Worm (Caenorhabditis elegans) whole organism, young adult: ENCODE results near the gene mrps-2.

Experiments used
- B0019.2 ChIP-seq: fragments of 200-800 bp; sonication (Bioruptor generic); conservative IDR thresholded peaks from 2 replicates; pipeline ENCODE4 v1.3.6; 2022; ENCODE audit warnings: missing genetic modification reagents, missing genetic modification characterization, missing compliant biosample characterization
- C06A6.2 ChIP-seq: fragments of 200-800 bp; sonication (Bioruptor generic); conservative IDR thresholded peaks from 2 replicates; pipeline ENCODE4 v1.3.6; 2022; ENCODE audit warnings: missing genetic modification characterization, missing compliant biosample characterization
- F33H1.4 ChIP-seq: fragments of 200-800 bp; sonication (Bioruptor generic); IDR thresholded peaks from 2 replicates; pipeline ENCODE4 v1.3.6; 2022; ENCODE audit warnings: missing genetic modification reagents, missing genetic modification characterization, missing compliant biosample characterization
- F39B2.1 ChIP-seq: fragments of 200-800 bp; sonication (Bioruptor generic); IDR thresholded peaks from 2 replicates; pipeline ENCODE4 v1.3.6; 2022; ENCODE audit warnings: missing genetic modification reagents, missing genetic modification characterization, missing compliant biosample characterization
- F55B11.4 ChIP-seq: sonication (generic microtip); optimal IDR thresholded peaks from 2 replicates; lab custom pipeline; 2016; ENCODE audit warnings: missing compliant biosample characterization, missing genetic modification characterization, borderline replicate concordance; ENCODE audit not compliant: insufficient read depth
- T26A5.8 ChIP-seq: sonication (generic microtip); optimal IDR thresholded peaks from 2 replicates; lab custom pipeline; 2016; ENCODE audit warnings: missing genetic modification characterization, missing compliant biosample characterization
- Y79H2A.3 ChIP-seq: fragments of 200-800 bp; sonication (Bioruptor generic); conservative IDR thresholded peaks from 2 replicates; pipeline ENCODE4 v1.3.6; 2022; ENCODE audit warnings: missing genetic modification reagents, missing genetic modification characterization, missing compliant biosample characterization
- aptf-2 ChIP-seq: fragments of 200-800 bp; sonication (Bioruptor generic); conservative IDR thresholded peaks from 2 replicates; pipeline ENCODE4 v1.3.6; 2022; ENCODE audit warnings: missing genetic modification reagents, missing genetic modification characterization, missing compliant biosample characterization
- attf-3 ChIP-seq: fragments of 200-800 bp; sonication (Bioruptor generic); conservative IDR thresholded peaks from 2 replicates; pipeline ENCODE4 v1.3.6; 2022; ENCODE audit warnings: missing genetic modification reagents, missing genetic modification characterization, missing compliant biosample characterization
- attf-5 ChIP-seq: fragments of 200-800 bp; sonication (Bioruptor generic); optimal IDR thresholded peaks from 2 replicates; lab custom pipeline; 2018; ENCODE audit warnings: mild to moderate bottlenecking, missing genetic modification characterization, missing compliant biosample characterization
- attf-6 ChIP-seq: fragments of 200-800 bp; sonication (Bioruptor generic); IDR thresholded peaks from 2 replicates; pipeline ENCODE4 v1.3.6; 2022; ENCODE audit warnings: missing genetic modification reagents, missing genetic modification characterization, missing compliant biosample characterization
- bed-2 ChIP-seq: fragments of 200-800 bp; sonication (Bioruptor generic); IDR thresholded peaks from 2 replicates; pipeline ENCODE4 v1.3.6; 2022; ENCODE audit warnings: missing genetic modification reagents, missing genetic modification characterization, missing compliant biosample characterization
- dox-1 ChIP-seq: fragments of 200-800 bp; sonication (Bioruptor generic); IDR thresholded peaks from 2 replicates; pipeline ENCODE4 v1.3.6; 2022; ENCODE audit warnings: missing genetic modification reagents, missing genetic modification characterization, missing compliant biosample characterization
- dpl-1 ChIP-seq: fragments of 150-350 bp; optimal IDR thresholded peaks from 2 replicates; lab custom pipeline; 2014; ENCODE audit warnings: missing biosample characterization, missing genetic modification reagents, missing genetic modification characterization
- efl-1 ChIP-seq: fragments of 150-350 bp; optimal IDR thresholded peaks from 2 replicates; lab custom pipeline; 2014; ENCODE audit warnings: missing biosample characterization, missing genetic modification reagents, missing genetic modification characterization
- egrh-3 ChIP-seq: fragments of 200-800 bp; sonication (Bioruptor generic); IDR thresholded peaks from 2 replicates; pipeline ENCODE4 v1.3.6; 2022; ENCODE audit warnings: missing genetic modification reagents, missing genetic modification characterization, missing compliant biosample characterization
- ets-4 ChIP-seq: fragments of 200-800 bp; sonication (Bioruptor generic); optimal IDR thresholded peaks from 2 replicates; lab custom pipeline; 2018; ENCODE audit warnings: mild to moderate bottlenecking, missing genetic modification characterization, missing compliant biosample characterization
- fkh-3 ChIP-seq: sonication (generic microtip); optimal IDR thresholded peaks from 2 replicates; lab custom pipeline; 2016; ENCODE audit warnings: mild to moderate bottlenecking, missing genetic modification characterization, missing compliant biosample characterization
- hlh-26 ChIP-seq: fragments of 200-800 bp; sonication (Bioruptor generic); conservative IDR thresholded peaks from 2 replicates; pipeline ENCODE4 v1.3.6; 2022; ENCODE audit warnings: missing genetic modification reagents, missing genetic modification characterization, missing compliant biosample characterization
- hmg-1.2 ChIP-seq: fragments of 200-800 bp; sonication (Bioruptor generic); IDR thresholded peaks from 2 replicates; pipeline ENCODE4 v1.3.6; 2022; ENCODE audit warnings: missing genetic modification reagents, missing genetic modification characterization, missing compliant biosample characterization
- hmg-20 ChIP-seq: fragments of 200-800 bp; sonication (Bioruptor generic); IDR thresholded peaks from 2 replicates; pipeline ENCODE4 v1.3.6; 2022; ENCODE audit warnings: missing genetic modification reagents, missing genetic modification characterization, missing compliant biosample characterization
- lin-40 ChIP-seq: sonication (generic microtip); optimal IDR thresholded peaks from 2 replicates; lab custom pipeline; 2016; ENCODE audit warnings: missing genetic modification characterization, mild to moderate bottlenecking, missing compliant biosample characterization, missing genotype, missing genetic modification reagents
- madf-6 ChIP-seq: fragments of 200-800 bp; sonication (Bioruptor generic); IDR thresholded peaks from 2 replicates; pipeline ENCODE4 v1.3.6; 2022; ENCODE audit warnings: missing genetic modification reagents, missing genetic modification characterization, missing compliant biosample characterization
- mcd-1 ChIP-seq: fragments of 200-800 bp; sonication (Bioruptor generic); IDR thresholded peaks from 2 replicates; pipeline ENCODE4 v1.3.6; 2022; ENCODE audit warnings: missing genetic modification reagents, missing genetic modification characterization, missing compliant biosample characterization
- nhr-179 ChIP-seq: sonication (generic microtip); optimal IDR thresholded peaks from 2 replicates; lab custom pipeline; 2016; ENCODE audit warnings: mild to moderate bottlenecking, missing genetic modification characterization, missing compliant biosample characterization
- nhr-80 ChIP-seq: sonication (generic microtip); optimal IDR thresholded peaks from 2 replicates; lab custom pipeline; 2016; ENCODE audit warnings: missing genetic modification characterization, missing compliant biosample characterization
- pha-4 ChIP-seq: fragments of 150-350 bp; sonication (generic microtip); optimal IDR thresholded peaks from 2 replicates; lab custom pipeline; 2014; ENCODE audit warnings: missing biosample characterization, missing genetic modification reagents, missing genetic modification characterization
- snpc-4 ChIP-seq, 5 experiments: fragments of 150-350 bp in 1 of 5; sonication (generic microtip) in 4 of 5; optimal IDR thresholded peaks; 2 replicates each; lab custom pipeline; 2014 to 2018; ENCODE audit warnings: missing genetic modification characterization in 5 of 5, missing biosample characterization in 3 of 5, antibody characterized with exemption in 2 of 5, mild to moderate bottlenecking in 2 of 5, missing compliant biosample characterization in 2 of 5, missing genotype in 2 of 5, moderate library complexity in 2 of 5, missing genetic modification reagents in 1 of 5
- tbp1 ChIP-seq: fragments of 200-800 bp; sonication (Bioruptor generic); optimal IDR thresholded peaks from 2 replicates; lab custom pipeline; 2018; ENCODE audit warnings: mild to moderate bottlenecking, missing genetic modification characterization, missing compliant biosample characterization
- tbx-9 ChIP-seq: sonication (generic microtip); optimal IDR thresholded peaks from 2 replicates; lab custom pipeline; 2016; ENCODE audit warnings: borderline replicate concordance, missing genetic modification characterization, inconsistent platforms, missing compliant biosample characterization
- tlf-1 ChIP-seq: fragments of 200-800 bp; sonication (Bioruptor generic); optimal IDR thresholded peaks from 2 replicates; lab custom pipeline; 2018; ENCODE audit warnings: mild to moderate bottlenecking, missing genetic modification characterization, missing compliant biosample characterization
- unc-130 ChIP-seq: sonication (generic microtip); optimal IDR thresholded peaks from 2 replicates; lab custom pipeline; 2016; ENCODE audit warnings: missing genetic modification reagents, missing genetic modification characterization, missing compliant biosample characterization
- unc-62 ChIP-seq: fragments of 150-350 bp; optimal IDR thresholded peaks from 2 replicates; lab custom pipeline; 2014; ENCODE audit warnings: missing biosample characterization, missing genetic modification reagents, missing genetic modification characterization
- zfh-2 ChIP-seq: fragments of 200-800 bp; sonication (Bioruptor generic); conservative IDR thresholded peaks from 2 replicates; pipeline ENCODE4 v1.3.6; 2022; ENCODE audit warnings: missing genetic modification reagents, missing genetic modification characterization, missing compliant biosample characterization
- ztf-18 ChIP-seq: sonication (generic microtip); optimal IDR thresholded peaks from 2 replicates; lab custom pipeline; 2016; ENCODE audit warnings: missing genotype, mild to moderate bottlenecking, missing genetic modification characterization, missing compliant biosample characterization
- ztf-25 ChIP-seq: fragments of 200-800 bp; sonication (Bioruptor generic); IDR thresholded peaks from 2 replicates; pipeline ENCODE4 v1.3.6; 2022; ENCODE audit warnings: missing genetic modification reagents, missing genetic modification characterization, missing compliant biosample characterization

Gene mrps-2

ce11 chrV:8449241-8449640 lies 16.2 kb upstream of the mrps-2 start:
- TF ChIP-seq lin-40 (tag; lab: Kevin White, UChicago) (peak; percentile 46), F55B11.4 (no peak), snpc-4 (GFP tag; optimal IDR thresholded peaks at IDR 0.05; lab: Kevin White, UChicago) (no peak), snpc-4 (tag; optimal IDR thresholded peaks at IDR 0.05; lab: Kevin White, UChicago) (peak in 1 of 4 experiments; percentile 38), pha-4 (tag; lab: Kevin White, UChicago) (no peak)

DNA sequence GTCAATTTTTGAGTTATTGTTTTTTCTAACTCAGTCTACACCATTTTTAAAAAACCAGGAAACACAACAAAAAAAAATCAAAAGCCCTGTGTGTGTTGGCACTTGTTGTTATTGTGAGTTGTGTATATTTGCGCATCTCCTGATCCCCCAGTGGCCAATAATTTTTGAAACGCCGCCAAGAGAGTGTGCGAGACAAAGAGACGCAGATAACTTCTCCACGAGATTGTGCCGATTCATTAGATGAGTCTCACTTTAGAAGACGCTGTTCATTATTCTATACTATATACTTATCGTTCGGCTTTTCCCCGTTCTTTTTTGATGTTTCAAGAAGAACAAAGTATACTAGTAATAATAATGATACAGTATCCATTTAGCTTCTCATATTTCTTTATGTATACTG lies 14.8 kb upstream of the mrps-2 start:
- TF ChIP-seq egrh-3 (GFP tag; lab: Robert Waterston, UW) = no peak
- TF ChIP-seq hlh-26 (GFP tag; lab: Robert Waterston, UW) = no peak
- TF ChIP-seq unc-62 (GFP tag; lab: Kevin White, UChicago) = no peak
- no peak for TF ChIP-seq unc-130
- no peak for TF ChIP-seq F39B2.1 (GFP tag; lab: Robert Waterston, UW)
- no peak for TF ChIP-seq bed-2 (GFP tag; lab: Robert Waterston, UW)
- peak; percentile 53; the same call in 1 of the 2 replicates for TF ChIP-seq hmg-1.2
- no peak for TF ChIP-seq zfh-2 (GFP tag; lab: Robert Waterston, UW)
- no peak for TF ChIP-seq dpl-1
- TF ChIP-seq, all 124 proteins: peak for 1

DNA sequence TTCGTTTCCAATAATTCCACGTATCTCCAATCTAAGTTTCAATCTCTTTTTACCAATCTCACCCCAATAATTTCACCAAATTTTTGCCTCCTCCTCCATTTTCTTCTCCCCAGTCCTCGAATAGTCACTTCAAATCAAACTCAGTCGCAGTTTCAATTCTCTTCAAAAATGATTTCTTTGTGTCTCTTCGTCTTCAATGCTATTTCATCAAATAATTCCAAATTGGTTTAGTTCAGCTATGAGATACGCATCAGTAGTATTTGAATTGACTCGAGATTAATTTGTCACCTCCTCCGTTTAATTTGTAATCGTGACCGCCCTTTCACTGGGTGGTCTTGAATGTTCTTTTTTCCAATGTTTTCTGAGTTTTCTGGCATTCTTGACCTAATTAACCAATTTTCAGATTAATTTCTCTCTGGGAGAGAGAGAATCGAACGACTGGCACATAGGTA lies 10.5 kb upstream of the mrps-2 start, which contains the start of gene T23B12.11:
T23B12.11 (plus strand) TSS at position 402 of the 452 bp plus-strand sequence.
- TF ChIP-seq attf-5 (GFP tag; lab: Kevin White, UChicago) (no peak), B0019.2 (GFP tag; lab: Robert Waterston, UW) (no peak), T26A5.8 (tag; lab: Kevin White, UChicago) (no peak), fkh-3 (tag; lab: Kevin White, UChicago) (no peak), F33H1.4 (GFP tag; lab: Robert Waterston, UW) (no peak), ztf-18 (tag; lab: Kevin White, UChicago) (no peak), C06A6.2 (GFP tag; lab: Robert Waterston, UW) (no peak), Y79H2A.3 (GFP tag; lab: Robert Waterston, UW) (no peak), aptf-2 (GFP tag; lab: Robert Waterston, UW) (no peak), attf-6 (GFP tag; lab: Robert Waterston, UW) (no peak), efl-1 (GFP tag; lab: Kevin White, UChicago) (no peak)

DNA sequence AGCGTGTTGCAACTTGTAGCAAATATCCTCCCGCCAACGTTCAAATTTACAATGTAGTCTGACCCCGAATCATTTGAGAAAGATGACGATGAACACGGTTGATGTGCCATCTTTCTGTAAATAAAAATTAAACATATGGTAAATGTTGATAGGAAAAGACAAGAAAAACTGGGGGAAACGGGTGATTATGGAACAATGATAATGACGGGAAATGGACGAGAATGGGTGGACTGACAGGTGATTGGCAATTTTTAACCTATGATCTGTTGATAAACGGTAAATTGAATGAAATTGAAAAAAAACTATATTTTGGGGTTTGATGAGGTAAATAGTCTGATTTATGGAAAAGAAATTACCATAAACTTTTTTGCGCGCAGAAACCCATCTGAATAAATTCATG lies 5.2 kb upstream of the mrps-2 start, which contains the start of gene T23B12.6:
T23B12.6 (minus strand) TSS at position 114 of the 400 bp plus-strand sequence.
- TF ChIP-seq tlf-1 (GFP tag; lab: Kevin White, UChicago) (no peak), ets-4 (peak; percentile 5), tbp1 (peak; percentile 4), hmg-20 (GFP tag; lab: Robert Waterston, UW) (no peak), nhr-80 (tag; lab: Kevin White, UChicago) (peak; percentile 83), madf-6 (GFP tag; lab: Robert Waterston, UW) (0 out of 2 replicates have a peak, but pooled peaks have one; percentile 5), dox-1 (peak; percentile 5; the same call in 1 of the 2 replicates), tbx-9 (tag; lab: Kevin White, UChicago) (no peak)

DNA sequence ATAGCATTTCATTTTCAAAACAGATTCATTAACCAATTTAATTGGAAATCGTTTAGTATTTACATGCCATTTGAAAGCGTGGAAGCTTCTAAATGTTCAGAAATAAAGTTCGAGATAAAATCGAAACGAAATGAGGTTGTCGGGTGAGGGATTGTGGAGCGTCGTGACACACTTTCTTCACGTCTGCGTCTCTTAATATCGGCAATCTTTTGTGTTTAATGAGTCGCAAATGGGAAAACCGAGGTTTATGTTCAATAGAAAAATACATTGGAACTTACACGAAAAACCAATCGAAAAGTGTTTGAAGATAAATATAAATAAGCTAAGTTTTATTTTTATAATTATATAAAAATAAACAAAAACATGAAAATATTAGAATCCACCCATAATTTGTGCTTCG lies 4.7 kb upstream of the mrps-2 start:
- TF ChIP-seq nhr-179 (tag; lab: Kevin White, UChicago) (no peak), snpc-4 (GFP tag; optimal IDR thresholded peaks at IDR 0.05; lab: Kevin White, UChicago) (peak; percentile 49), snpc-4 (tag; optimal IDR thresholded peaks at IDR 0.05; lab: Kevin White, UChicago) (peak in 1 of 4 experiments; percentile 51), attf-3 (GFP tag; lab: Robert Waterston, UW) (0 out of 2 replicates have a peak, but pooled peaks have one; percentile 13), hmg-1.2 (peak; percentile 54; the same call in 1 of the 2 replicates), dpl-1 (no peak), mcd-1 (GFP tag; lab: Robert Waterston, UW) (peak; percentile 10; the same call in 1 of the 2 replicates), madf-6 (GFP tag; lab: Robert Waterston, UW) (peak; percentile 25; the same call in 1 of the 2 replicates), ztf-25 (GFP tag; lab: Robert Waterston, UW) (no peak)
